Fruit fly (Drosophila melanogaster): ENCODE data around the gene Dfd.

Gene Dfd

dm6 chr3R:6759419-6759818 is 32.2 kb upstream of the Dfd start, which contains the start of gene bcd (continued):
- TF ChIP-seq acj6 (GFP tag; optimal IDR thresholded peaks at IDR 0.05) (peak; percentile 59), CG10669 (GFP tag; optimal IDR thresholded peaks at IDR 0.05) (peak; percentile 32), CG8632 (GFP tag; optimal IDR thresholded peaks at IDR 0.05) (no peak), Sox14 (GFP tag; optimal IDR thresholded peaks at IDR 0.05) (peak; percentile 65), fd85E (GFP tag; optimal IDR thresholded peaks at IDR 0.05) (no peak), ss (GFP tag; optimal IDR thresholded peaks at IDR 0.05) (no peak), Gug (GFP tag; IDR thresholded peaks at IDR 0.05) (no peak), CG31627 (GFP tag; optimal IDR thresholded peaks at IDR 0.05) (peak; percentile 82), CG6854 (GFP tag; optimal IDR thresholded peaks at IDR 0.05) (no peak), salr (GFP tag; optimal IDR thresholded peaks at IDR 0.05) (peak in 1 of 2 experiments; percentile 52), Met (GFP tag; optimal IDR thresholded peaks at IDR 0.05) (peak; percentile 49), CG32006 (GFP tag; optimal IDR thresholded peaks at IDR 0.05) (peak; percentile 49), Ets21C (GFP tag; optimal IDR thresholded peaks at IDR 0.05) (peak; percentile 56), CG3032 (tag; optimal IDR thresholded peaks at IDR 0.05) (peak; percentile 57), vri (GFP tag; optimal IDR thresholded peaks at IDR 0.05) (peak; percentile 34), OdsH (GFP tag; optimal IDR thresholded peaks at IDR 0.05) (peak; percentile 64), CG6163 (GFP tag; IDR thresholded peaks at IDR 0.05) (peak; percentile 77), CG9139 (GFP tag; optimal IDR thresholded peaks at IDR 0.05) (no peak), svp (GFP tag) (peak; percentile 79), CG11762 (GFP tag; optimal IDR thresholded peaks at IDR 0.05; ENCODE audit: insufficient read depth) (no peak), Eip78C (GFP tag) (peak; percentile 77)

DNA sequence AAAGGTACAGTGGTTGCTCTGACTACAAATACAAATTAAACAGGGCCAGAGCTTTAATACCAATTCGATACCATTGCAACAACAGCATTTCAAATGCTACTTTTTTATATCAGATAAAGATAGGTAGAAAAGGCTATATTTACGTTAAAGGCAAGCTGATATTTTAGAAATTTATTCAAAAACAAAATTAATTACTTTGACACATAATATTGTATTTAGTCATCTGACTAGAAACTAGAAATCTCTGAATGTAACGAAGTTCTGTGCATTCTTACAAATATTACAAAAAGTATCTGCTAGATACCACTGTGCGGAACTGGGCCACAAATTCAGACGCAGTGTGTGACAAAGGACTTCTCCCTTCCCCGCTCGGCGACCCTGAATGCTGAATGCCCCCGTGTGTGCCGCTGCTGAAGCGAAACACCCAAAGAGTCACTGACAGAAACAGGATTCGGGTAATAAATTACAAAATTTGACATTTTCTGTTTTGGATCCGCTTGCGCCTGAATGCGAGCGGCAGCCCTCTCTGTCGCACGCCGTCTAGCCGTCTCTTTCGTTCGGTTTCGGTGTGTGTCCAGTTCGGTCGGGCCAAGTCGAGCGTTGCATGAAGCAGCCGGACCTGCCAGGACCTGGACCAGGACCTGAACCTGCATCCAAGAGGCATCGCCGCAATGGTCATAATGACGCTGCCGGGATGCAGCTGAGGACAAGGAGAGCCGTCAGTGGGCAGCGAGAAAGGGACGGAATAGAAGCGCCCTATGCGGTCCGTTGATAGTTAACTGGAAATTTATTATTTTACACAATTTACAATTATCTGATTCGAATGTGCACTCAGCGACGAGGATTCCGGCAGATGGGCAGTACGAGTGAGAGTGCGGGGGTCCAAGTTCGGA is 30.6 kb upstream of the Dfd start:
- no peak for TF ChIP-seq fd85E (GFP tag; optimal IDR thresholded peaks at IDR 0.05)
- TF ChIP-seq CG8632 (GFP tag; optimal IDR thresholded peaks at IDR 0.05), result peak; percentile 16
- no peak for TF ChIP-seq CG8319 (GFP tag; optimal IDR thresholded peaks at IDR 0.05)
- no peak for TF ChIP-seq CG15336 (GFP tag; IDR thresholded peaks at IDR 0.05)
- peak; percentile 53 for TF ChIP-seq Met (GFP tag; optimal IDR thresholded peaks at IDR 0.05)
- TF ChIP-seq Hr38 (GFP tag; optimal IDR thresholded peaks at IDR 0.05), result no peak
- TF ChIP-seq Eip75B (GFP tag; optimal IDR thresholded peaks at IDR 0.05), result peak; percentile 25
- TF ChIP-seq spab (GFP tag; optimal IDR thresholded peaks at IDR 0.05), result peak; percentile 38
- no peak for TF ChIP-seq salr (GFP tag; optimal IDR thresholded peaks at IDR 0.05)
- no peak for TF ChIP-seq Eip93F (GFP tag; optimal IDR thresholded peaks at IDR 0.05)
- TF ChIP-seq Blimp-1 (GFP tag; optimal IDR thresholded peaks at IDR 0.05), result no peak
- TF ChIP-seq CG16779 (tag; optimal IDR thresholded peaks at IDR 0.05), result no peak
- TF ChIP-seq Lpt (GFP tag; optimal IDR thresholded peaks at IDR 0.05), result no peak
- peak; percentile 43 for TF ChIP-seq Sox102F (GFP tag; optimal IDR thresholded peaks at IDR 0.05)
- peak; percentile 30 for TF ChIP-seq acj6 (GFP tag; optimal IDR thresholded peaks at IDR 0.05)
- TF ChIP-seq CG7368 (GFP tag; optimal IDR thresholded peaks at IDR 0.05), result no peak
- peak; percentile 9 for TF ChIP-seq vri (GFP tag; optimal IDR thresholded peaks at IDR 0.05)
- TF ChIP-seq eg (GFP tag; IDR thresholded peaks at IDR 0.05), result no peak
- peak; percentile 29 for TF ChIP-seq CG34406 (GFP tag; optimal IDR thresholded peaks at IDR 0.05)
- no peak for TF ChIP-seq CG6163 (GFP tag; IDR thresholded peaks at IDR 0.05)
- no peak for TF ChIP-seq CG11762 (GFP tag; optimal IDR thresholded peaks at IDR 0.05; ENCODE audit: insufficient read depth)
- TF ChIP-seq lz (GFP tag; optimal IDR thresholded peaks at IDR 0.05), result peak; percentile 54
- peak; percentile 29 for TF ChIP-seq dsx (GFP tag; optimal IDR thresholded peaks at IDR 0.05; ENCODE audit: poor library complexity, severe bottlenecking)
- TF ChIP-seq esn (GFP tag; optimal IDR thresholded peaks at IDR 0.05), result peak; percentile 41
- no peak for TF ChIP-seq Gug (GFP tag; IDR thresholded peaks at IDR 0.05)
- TF ChIP-seq fkh (GFP tag; optimal IDR thresholded peaks at IDR 0.05), result no peak
- no peak for TF ChIP-seq CG1621 (tag; optimal IDR thresholded peaks at IDR 0.05)
- peak; percentile 1 for TF ChIP-seq Ets21C (GFP tag; optimal IDR thresholded peaks at IDR 0.05)
- no peak for TF ChIP-seq dac (GFP tag; optimal IDR thresholded peaks at IDR 0.05)
- TF ChIP-seq CG4318 (GFP tag; optimal IDR thresholded peaks at IDR 0.05), result no peak
- peak; percentile 36 for TF ChIP-seq pdm3 (GFP tag; optimal IDR thresholded peaks at IDR 0.05)
- TF ChIP-seq net (GFP tag; optimal IDR thresholded peaks at IDR 0.05), result peak; percentile 5
- peak; percentile 28 for TF ChIP-seq CG3919 (GFP tag; optimal IDR thresholded peaks at IDR 0.05)
- peak; percentile 19 for TF ChIP-seq Smox (GFP tag; optimal IDR thresholded peaks at IDR 0.05)
- TF ChIP-seq CG10669 (GFP tag; optimal IDR thresholded peaks at IDR 0.05), result peak; percentile 27
- TF ChIP-seq Hr39 (GFP tag; optimal IDR thresholded peaks at IDR 0.05), result peak; percentile 24
- TF ChIP-seq Sox14 (GFP tag; optimal IDR thresholded peaks at IDR 0.05), result peak; percentile 49
- TF ChIP-seq Eip78C (GFP tag), result peak; percentile 89
